Worm (Caenorhabditis elegans) whole organism, L3 larva: ENCODE results near the gene Y49F6C.7.

Source experiments
- R02D3.7 ChIP-seq: fragments of 150-350 bp; optimal IDR thresholded peaks from 2 replicates; lab custom pipeline; 2014; ENCODE audit warnings: missing biosample characterization, missing genetic modification characterization
- ceh-16 ChIP-seq: sonication (generic microtip); optimal IDR thresholded peaks from 2 replicates; lab custom pipeline; 2017; ENCODE audit warnings: missing biosample characterization, missing genetic modification characterization
- ceh-82 ChIP-seq: fragments of 150-350 bp; optimal IDR thresholded peaks from 2 replicates; lab custom pipeline; 2014; ENCODE audit warnings: missing biosample characterization, missing genetic modification characterization
- ceh-9 ChIP-seq: sonication (generic microtip); optimal IDR thresholded peaks from 2 replicates; lab custom pipeline; 2018; ENCODE audit warnings: missing biosample characterization, missing genetic modification characterization
- elt-2 ChIP-seq: sonication (generic microtip); optimal IDR thresholded peaks from 2 replicates; lab custom pipeline; 2016; ENCODE audit warnings: missing genetic modification reagents, mild to moderate bottlenecking, missing genetic modification characterization, missing compliant biosample characterization
- elt-3 ChIP-seq, 3 experiments: fragments of 150-350 bp in 1 of 3; sonication (generic microtip) in 2 of 3; optimal IDR thresholded peaks; 2 replicates in 2 of 3; 4 replicates in 1 of 3; lab custom pipeline; 2014 to 2017; ENCODE audit warnings: missing biosample characterization in 3 of 3, missing genetic modification characterization in 3 of 3
- jun-1 ChIP-seq: fragments of 150-350 bp; optimal IDR thresholded peaks from 2 replicates; lab custom pipeline; 2014; ENCODE audit warnings: missing biosample characterization, missing genetic modification reagents, missing genetic modification characterization
- lin-39 ChIP-seq: fragments of 150-350 bp; optimal IDR thresholded peaks from 2 replicates; lab custom pipeline; 2018; ENCODE audit warnings: missing biosample characterization, missing genetic modification reagents, missing genetic modification characterization
- nfya-1 ChIP-seq: sonication (generic microtip); optimal IDR thresholded peaks from 2 replicates; lab custom pipeline; 2017; ENCODE audit warnings: missing genetic modification characterization, mild to moderate bottlenecking, missing compliant biosample characterization, antibody characterized with exemption, moderate library complexity; ENCODE audit not compliant: insufficient read depth
- nhr-11 ChIP-seq: fragments of 150-350 bp; optimal IDR thresholded peaks from 2 replicates; lab custom pipeline; 2014; ENCODE audit warnings: missing biosample characterization, missing genetic modification characterization
- nhr-28 ChIP-seq: fragments of 150-350 bp; optimal IDR thresholded peaks from 2 replicates; lab custom pipeline; 2014; ENCODE audit warnings: missing biosample characterization, missing genetic modification characterization
- unc-39 ChIP-seq: sonication (generic microtip); optimal IDR thresholded peaks from 4 replicates; lab custom pipeline; 2017; ENCODE audit warnings: missing biosample characterization, missing genetic modification characterization
- ztf-4 ChIP-seq: fragments of 150-350 bp; optimal IDR thresholded peaks from 2 replicates; lab custom pipeline; 2014; ENCODE audit warnings: missing biosample characterization, missing genetic modification characterization

DNA sequence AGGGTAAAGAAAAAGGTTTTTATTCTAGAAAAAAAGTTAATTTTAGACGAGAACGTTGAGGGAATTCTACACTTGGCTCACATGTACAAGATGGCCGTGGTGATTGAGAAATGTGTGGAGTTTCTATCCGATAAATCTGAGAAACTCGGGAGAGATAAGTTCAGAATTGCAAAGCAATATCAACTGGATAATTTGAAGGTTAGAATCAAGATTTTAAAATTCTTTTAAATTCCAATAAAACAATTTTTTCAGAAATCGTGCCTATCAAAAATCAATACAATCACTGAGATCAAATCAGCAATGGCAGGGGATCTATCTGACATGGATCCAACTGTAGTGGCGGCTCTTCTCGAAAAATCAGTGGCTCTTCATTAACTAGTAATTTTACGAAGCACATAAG, 10.3 kb upstream of the Y49F6C.7 start, which contains the start of gene Y49F6C.2:
- TF ChIP-seq nhr-28 (tag; lab: Kevin White, UChicago) (no peak), elt-2 (tag; lab: Kevin White, UChicago) (no peak), nhr-11 (tag; lab: Kevin White, UChicago) (no peak), ztf-4 (no peak), ceh-16 (tag; lab: Kevin White, UChicago) (no peak), ceh-9 (tag; lab: Kevin White, UChicago) (no peak), ceh-82 (no peak), R02D3.7 (tag; lab: Kevin White, UChicago) (no peak), unc-39 (no peak), nfya-1 (tag; lab: Kevin White, UChicago) (no peak), elt-3 (tag; optimal IDR thresholded peaks at IDR 0.05; lab: Kevin White, UChicago) (no peak), lin-39 (tag; lab: Kevin White, UChicago) (no peak), jun-1 (tag; lab: Kevin White, UChicago) (no peak)
